Fruit fly (Drosophila melanogaster) whole organism, embryonic: Measurements from ENCODE around the gene lilli.
A peak's percentile ranks its signal among the peaks of the same experiment; 100 is the strongest.

Source experiments
- Abd-B ChIP-seq: fragments of 200-800 bp; sonication (Bioruptor generic); optimal IDR thresholded peaks from 2 replicates; lab custom pipeline; 2018; ENCODE audit warnings: missing biosample characterization, mild to moderate bottlenecking, missing genetic modification characterization, moderate library complexity
- Atf3 ChIP-seq: fragments of 200-800 bp; sonication (Bioruptor generic); optimal IDR thresholded peaks from 3 replicates; lab custom pipeline; 2016; ENCODE audit warnings: missing biosample characterization, missing genetic modification characterization
- CG1024 ChIP-seq: fragments of 200-800 bp; sonication (Bioruptor generic); IDR thresholded peaks from 2 replicates; pipeline ENCODE4 v1.3.6; 2022; ENCODE audit warnings: missing biosample characterization, missing genetic modification characterization
- CG11093 ChIP-seq: fragments of 200-800 bp; sonication (Bioruptor generic); IDR thresholded peaks from 3 replicates; pipeline ENCODE4 v1.3.6; 2022; ENCODE audit warnings: missing biosample characterization, missing genetic modification characterization
- CG14710 ChIP-seq: fragments of 200-800 bp; sonication (Bioruptor generic); optimal IDR thresholded peaks from 3 replicates; lab custom pipeline; 2019; ENCODE audit warnings: missing biosample characterization, mild to moderate bottlenecking, missing genetic modification characterization, moderate library complexity
- CG17186 ChIP-seq: fragments of 200-800 bp; sonication (Bioruptor generic); optimal IDR thresholded peaks from 3 replicates; lab custom pipeline; 2017; ENCODE audit warnings: missing biosample characterization, missing genetic modification reagents, missing genetic modification characterization
- CG18476 ChIP-seq: fragments of 200-800 bp; sonication (Bioruptor generic); optimal IDR thresholded peaks from 2 replicates; lab custom pipeline; 2016; ENCODE audit warnings: missing biosample characterization, mild to moderate bottlenecking, missing genetic modification characterization
- CG31441 ChIP-seq: fragments of 200-800 bp; sonication (Bioruptor generic); IDR thresholded peaks from 2 replicates; pipeline ENCODE4 v1.3.6; 2022; ENCODE audit warnings: missing biosample characterization, missing genetic modification characterization
- CG3281 ChIP-seq: fragments of 200-800 bp; sonication (Bioruptor generic); optimal IDR thresholded peaks from 3 replicates; lab custom pipeline; 2017; ENCODE audit warnings: missing biosample characterization, mild to moderate bottlenecking, missing genetic modification characterization
- CG33557 ChIP-seq: fragments of 200-800 bp; sonication (Bioruptor generic); optimal IDR thresholded peaks from 2 replicates; lab custom pipeline; 2019; ENCODE audit warnings: missing biosample characterization, mild to moderate bottlenecking, missing genetic modification characterization, moderate library complexity
- CG5180 ChIP-seq: fragments of 200-800 bp; sonication (Bioruptor generic); optimal IDR thresholded peaks from 3 replicates; lab custom pipeline; 2017; ENCODE audit warnings: missing biosample characterization, missing genetic modification characterization, mild to moderate bottlenecking, moderate library complexity, missing genetic modification reagents
- CG7357 ChIP-seq: fragments of 200-800 bp; sonication (Bioruptor generic); IDR thresholded peaks from 3 replicates; pipeline ENCODE4 v1.3.6; 2022; ENCODE audit warnings: missing biosample characterization, missing genetic modification characterization
- CG8359 ChIP-seq: fragments of 200-800 bp; sonication (Bioruptor generic); optimal IDR thresholded peaks from 2 replicates; lab custom pipeline; 2017; ENCODE audit warnings: missing biosample characterization, mild to moderate bottlenecking, missing genetic modification characterization, borderline replicate concordance
- CoRest ChIP-seq: fragments of 200-800 bp; sonication (Bioruptor generic); optimal IDR thresholded peaks from 3 replicates; lab custom pipeline; 2018; ENCODE audit warnings: missing biosample characterization, mild to moderate bottlenecking, missing genetic modification characterization, moderate library complexity
- D19A ChIP-seq: fragments of 200-800 bp; optimal IDR thresholded peaks from 3 replicates; lab custom pipeline; 2019; ENCODE audit warnings: missing biosample characterization, mild to moderate bottlenecking, missing genetic modification characterization, moderate library complexity
- Eip74EF ChIP-seq, 2 experiments: fragments of 200-800 bp in 1 of 2; fragments of >200 bp in 1 of 2; sonication (Bioruptor generic) in 1 of 2; optimal IDR thresholded peaks; 2 replicates each; lab custom pipeline; 2017 to 2019; ENCODE audit warnings: missing biosample characterization in 2 of 2, missing genetic modification characterization in 2 of 2, mild to moderate bottlenecking in 1 of 2, moderate library complexity in 1 of 2
- Hr78 ChIP-seq, 2 experiments: fragments of 200-800 bp in 1 of 2; fragments of >200 bp in 1 of 2; sonication (Bioruptor generic) in 1 of 2; optimal IDR thresholded peaks; 2 replicates each; lab custom pipeline; 2017 to 2019; ENCODE audit warnings: missing biosample characterization in 2 of 2, missing genetic modification characterization in 2 of 2, mild to moderate bottlenecking in 1 of 2, moderate library complexity in 1 of 2
- Mad ChIP-seq: fragments of 200-800 bp; sonication (Bioruptor generic); optimal IDR thresholded peaks from 2 replicates; lab custom pipeline; 2016; ENCODE audit warnings: missing biosample characterization, missing genetic modification characterization
- Rfx ChIP-seq: fragments of 200-800 bp; sonication (Bioruptor generic); IDR thresholded peaks from 2 replicates; pipeline ENCODE4 v1.3.6; 2022; ENCODE audit warnings: missing biosample characterization, missing genetic modification characterization
- Sox100B ChIP-seq: fragments of 200-800 bp; sonication (Bioruptor generic); optimal IDR thresholded peaks from 3 replicates; lab custom pipeline; 2018; ENCODE audit warnings: missing biosample characterization, mild to moderate bottlenecking, missing genetic modification characterization
- Sry-β ChIP-seq: fragments of 200-800 bp; sonication (Bioruptor generic); optimal IDR thresholded peaks from 2 replicates; lab custom pipeline; 2018; ENCODE audit warnings: missing biosample characterization, mild to moderate bottlenecking, missing genetic modification characterization, moderate library complexity
- Trl ChIP-seq, 3 experiments: fragments of >200 bp in 2 of 3; fragments of 200-800 bp in 1 of 3; sonication (Bioruptor generic) in 1 of 3; optimal IDR thresholded peaks; 2 replicates in 1 of 3; 3 replicates in 2 of 3; lab custom pipeline; 2016 to 2017; ENCODE audit warnings: missing biosample characterization in 1 of 3, missing genetic modification characterization in 1 of 3
- Vsx1 ChIP-seq: fragments of 200-800 bp; sonication (Bioruptor generic); optimal IDR thresholded peaks from 2 replicates; lab custom pipeline; 2017; ENCODE audit warnings: missing biosample characterization, mild to moderate bottlenecking, missing genetic modification characterization, missing genetic modification reagents
- al ChIP-seq: fragments of 200-800 bp; sonication (Bioruptor generic); IDR thresholded peaks from 2 replicates; pipeline ENCODE4 v1.3.6; 2022; ENCODE audit warnings: missing biosample characterization, missing genetic modification characterization
- ara ChIP-seq: fragments of 200-800 bp; sonication (Bioruptor generic); IDR thresholded peaks from 2 replicates; pipeline ENCODE4 v1.3.6; 2022; ENCODE audit warnings: missing biosample characterization, missing genetic modification characterization
- ato ChIP-seq: fragments of 200-800 bp; sonication (Bioruptor generic); IDR thresholded peaks from 2 replicates; pipeline ENCODE4 v1.3.6; 2022; ENCODE audit warnings: missing biosample characterization, missing genetic modification characterization; ENCODE audit not compliant: partially characterized antibody
- bigmax ChIP-seq: fragments of 200-800 bp; sonication (Bioruptor generic); optimal IDR thresholded peaks from 2 replicates; lab custom pipeline; 2018; ENCODE audit warnings: missing biosample characterization, mild to moderate bottlenecking, missing genetic modification characterization
- bsh ChIP-seq, 2 experiments: fragments of 200-800 bp; sonication (Bioruptor generic); optimal IDR thresholded peaks; 2 replicates each; lab custom pipeline; 2017 to 2018; ENCODE audit warnings: mild to moderate bottlenecking in 2 of 2, missing biosample characterization in 2 of 2, missing genetic modification characterization in 2 of 2, moderate library complexity in 1 of 2
- ci ChIP-seq: fragments of 200-800 bp; sonication (Bioruptor generic); IDR thresholded peaks from 3 replicates; pipeline ENCODE4 v1.3.6; 2022; ENCODE audit warnings: missing biosample characterization, missing genetic modification characterization
- croc ChIP-seq: fragments of 200-800 bp; sonication (Bioruptor generic); conservative IDR thresholded peaks from 3 replicates; pipeline ENCODE4 v1.3.6; 2022; ENCODE audit warnings: missing biosample characterization, missing genetic modification characterization
- dm ChIP-seq: fragments of 200-800 bp; sonication (Bioruptor generic); optimal IDR thresholded peaks from 3 replicates; lab custom pipeline; 2016; ENCODE audit warnings: missing biosample characterization, missing genetic modification characterization
- dmrt11E ChIP-seq: fragments of 200-800 bp; sonication (Bioruptor generic); optimal IDR thresholded peaks from 3 replicates; lab custom pipeline; 2018; ENCODE audit warnings: missing biosample characterization, mild to moderate bottlenecking, missing genetic modification characterization, moderate library complexity
- dmrt99B ChIP-seq: fragments of 200-800 bp; sonication (Bioruptor generic); optimal IDR thresholded peaks from 2 replicates; lab custom pipeline; 2018; ENCODE audit warnings: missing biosample characterization, mild to moderate bottlenecking, missing genetic modification characterization, moderate library complexity
- esg ChIP-seq: fragments of 200-800 bp; sonication (Bioruptor generic); conservative IDR thresholded peaks from 2 replicates; pipeline ENCODE4 v1.3.6; 2022; ENCODE audit warnings: missing biosample characterization, missing genetic modification characterization
- eve ChIP-seq, 2 experiments: fragments of >200 bp; optimal IDR thresholded peaks; 2 replicates each; lab custom pipeline; 2017; ENCODE audit warnings: missing biosample characterization in 2 of 2, missing genetic modification characterization in 2 of 2
- fd3F ChIP-seq: fragments of 200-800 bp; sonication (Bioruptor generic); optimal IDR thresholded peaks from 2 replicates; lab custom pipeline; 2018; ENCODE audit warnings: missing biosample characterization, mild to moderate bottlenecking, missing genetic modification characterization, moderate library complexity
- gce ChIP-seq: fragments of 200-800 bp; sonication (Bioruptor generic); IDR thresholded peaks from 3 replicates; pipeline ENCODE4 v1.3.6; 2022; ENCODE audit warnings: missing biosample characterization, missing genetic modification characterization
- gt ChIP-seq: fragments of 200-800 bp; sonication (Bioruptor generic); IDR thresholded peaks from 2 replicates; pipeline ENCODE4 v1.3.6; 2022; ENCODE audit warnings: missing biosample characterization, missing genetic modification characterization
- ind ChIP-seq: fragments of 200-800 bp; sonication (Bioruptor generic); optimal IDR thresholded peaks from 3 replicates; lab custom pipeline; 2016; ENCODE audit warnings: missing biosample characterization, missing genetic modification characterization
- inv ChIP-seq: fragments of 200-800 bp; sonication (Bioruptor generic); IDR thresholded peaks from 2 replicates; pipeline ENCODE4 v1.3.6; 2022; ENCODE audit warnings: missing biosample characterization, missing genetic modification characterization; ENCODE audit not compliant: partially characterized antibody
- lov ChIP-seq, 2 experiments: fragments of 200-800 bp in 1 of 2; fragments of >200 bp in 1 of 2; sonication (Bioruptor generic) in 1 of 2; IDR thresholded peaks in 1 of 2; optimal IDR thresholded peaks in 1 of 2; 2 replicates in 1 of 2; 3 replicates in 1 of 2; pipeline versions ENCODE4 v1.3.6 to Lab custom; 2017 to 2022; ENCODE audit warnings: missing biosample characterization in 1 of 2, missing genetic modification characterization in 1 of 2
- nerfin-1 ChIP-seq: fragments of 200-800 bp; sonication (Bioruptor generic); optimal IDR thresholded peaks from 3 replicates; lab custom pipeline; 2019; ENCODE audit warnings: missing biosample characterization, mild to moderate bottlenecking, missing genetic modification characterization, moderate library complexity
- org-1 ChIP-seq: fragments of 200-800 bp; sonication (Bioruptor generic); optimal IDR thresholded peaks from 2 replicates; lab custom pipeline; 2017; ENCODE audit warnings: missing biosample characterization, missing genetic modification characterization
- pfk ChIP-seq: fragments of 200-800 bp; sonication (Bioruptor generic); optimal IDR thresholded peaks from 2 replicates; lab custom pipeline; 2018; ENCODE audit warnings: missing biosample characterization, mild to moderate bottlenecking, missing genetic modification characterization, moderate library complexity
- pum ChIP-seq: fragments of 200-800 bp; sonication (Bioruptor generic); optimal IDR thresholded peaks from 2 replicates; lab custom pipeline; 2016; ENCODE audit warnings: missing biosample characterization, missing genetic modification characterization
- sisA ChIP-seq: fragments of 200-800 bp; sonication (Bioruptor generic); IDR thresholded peaks from 2 replicates; pipeline ENCODE4 v1.3.6; 2022; ENCODE audit warnings: missing biosample characterization, missing genetic modification characterization
- unpg ChIP-seq: fragments of 200-800 bp; sonication (Bioruptor generic); optimal IDR thresholded peaks from 3 replicates; lab custom pipeline; 2018; ENCODE audit warnings: missing biosample characterization, mild to moderate bottlenecking, missing genetic modification characterization, moderate library complexity

lilli gene

DNA sequence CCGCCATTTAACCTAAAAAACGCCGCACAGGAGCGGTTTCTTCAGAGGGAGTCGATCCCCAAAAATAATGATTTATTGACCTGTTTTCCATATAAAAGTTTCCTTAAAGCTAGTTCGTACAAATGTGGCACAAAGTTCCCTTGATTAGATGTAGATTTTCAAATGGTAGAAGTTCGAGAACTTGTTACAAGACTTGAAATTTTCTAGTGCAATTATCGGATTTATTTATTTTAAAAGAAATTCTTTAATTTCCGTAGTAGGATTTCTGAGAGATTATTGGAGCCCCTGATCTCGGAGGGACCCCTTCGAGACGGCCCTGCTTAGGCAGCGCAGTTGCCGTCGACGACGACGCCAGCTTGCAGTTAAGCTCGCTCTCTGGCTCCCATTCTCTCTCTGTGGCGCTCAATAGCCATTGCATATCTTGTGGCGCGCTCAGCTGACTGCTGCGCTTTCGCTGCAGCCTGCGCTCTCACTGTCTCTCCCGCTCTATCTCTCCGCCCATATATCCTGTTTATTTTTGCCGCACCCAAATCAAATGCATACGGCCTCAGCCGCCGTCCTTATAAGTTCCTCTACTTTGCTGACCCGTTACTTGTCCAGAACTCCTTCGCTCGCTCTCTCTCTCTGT lies 71.9 kb downstream of the lilli start (continued):
- TF ChIP-seq dmrt99B (tag; lab: Kevin White, UChicago) = peak; percentile 78
- no peak for TF ChIP-seq Sox100B (GFP tag; lab: Kevin White, UChicago)
- peak; percentile 67 for TF ChIP-seq sisA
- TF ChIP-seq CG5180 (GFP tag; lab: Kevin White, UChicago) = peak; percentile 22
- peak; percentile 55 for TF ChIP-seq D19A
- peak; percentile 53 for TF ChIP-seq CG14710
- peak; percentile 24 for TF ChIP-seq org-1 (GFP tag; lab: Kevin White, UChicago)
- TF ChIP-seq CG11093 (GFP tag; lab: Robert Waterston, UW) = 0 out of 3 replicates have a peak, but pooled peaks have one; percentile 19
- peak in 1 of 2 experiments; percentile 26 for TF ChIP-seq Hr78 (GFP tag; optimal IDR thresholded peaks at IDR 0.05; lab: Kevin White, UChicago)
- no peak for TF ChIP-seq CG1024 (GFP tag; lab: Robert Waterston, UW)
- TF ChIP-seq al (GFP tag; lab: Robert Waterston, UW) = 0 out of 2 replicates have a peak, but pooled peaks have one; percentile 7
- peak; percentile 1 for TF ChIP-seq Atf3
- no peak for TF ChIP-seq inv (GFP tag; lab: Robert Waterston, UW)
- peak; percentile 31 for TF ChIP-seq CG18476 (GFP tag; lab: Kevin White, UChicago)
- peak; percentile 38 for TF ChIP-seq dmrt11E (tag; lab: Kevin White, UChicago)
- peak; percentile 42 for TF ChIP-seq nerfin-1 (tag; lab: Kevin White, UChicago)
- peak; percentile 43; the same call in 1 of the 2 replicates for TF ChIP-seq ara (GFP tag; lab: Robert Waterston, UW)
- TF ChIP-seq eve (GFP tag; optimal IDR thresholded peaks at IDR 0.05; lab: Kevin White, UChicago) = no peak
- TF ChIP-seq croc (GFP tag; lab: Robert Waterston, UW) = peak; percentile 68
- TF ChIP-seq CG31441 = peak; percentile 71
- peak; percentile 47 for TF ChIP-seq esg (GFP tag; lab: Robert Waterston, UW)
- peak; percentile 10 to 59 for TF ChIP-seq Trl (optimal IDR thresholded peaks at IDR 0.05; lab: Kevin White, UChicago)
- no peak for TF ChIP-seq Trl (GFP tag; optimal IDR thresholded peaks at IDR 0.05; lab: Kevin White, UChicago)
- TF ChIP-seq Vsx1 (GFP tag; lab: Kevin White, UChicago) = no peak
- no peak for TF ChIP-seq bigmax (GFP tag; lab: Kevin White, UChicago)
- TF ChIP-seq CG7357 (GFP tag; lab: Robert Waterston, UW) = peak; percentile 28; the same call in 1 of the 3 replicates
- TF ChIP-seq lov (optimal IDR thresholded peaks at IDR 0.05; lab: Kevin White, UChicago) = no peak
- no peak for TF ChIP-seq lov (GFP tag; IDR thresholded peaks at IDR 0.05; lab: Robert Waterston, UW)
- peak; percentile 46; the same call in 1 of the 3 replicates for TF ChIP-seq ci (GFP tag; lab: Robert Waterston, UW)
- peak; percentile 63 for TF ChIP-seq CoRest (tag; lab: Kevin White, UChicago)
- TF ChIP-seq CG3281 (GFP tag; lab: Kevin White, UChicago) = no peak
- peak in 1 of 2 experiments; percentile 36 for TF ChIP-seq Eip74EF (GFP tag; optimal IDR thresholded peaks at IDR 0.05; lab: Kevin White, UChicago)
- no peak for TF ChIP-seq CG17186
- TF ChIP-seq ind (GFP tag; lab: Kevin White, UChicago) = peak; percentile 47
- TF ChIP-seq Rfx = peak; percentile 13; the same call in 1 of the 2 replicates
- peak; percentile 11 for TF ChIP-seq CG8359 (GFP tag; lab: Kevin White, UChicago)
- no peak for TF ChIP-seq dm (GFP tag; lab: Kevin White, UChicago)
- TF ChIP-seq CG33557 = peak; percentile 20
- peak; percentile 80 for TF ChIP-seq Abd-B (GFP tag; lab: Kevin White, UChicago)
- peak; percentile 48 for TF ChIP-seq pum (GFP tag; lab: Kevin White, UChicago)
- no peak for TF ChIP-seq pfk
- no peak for TF ChIP-seq unpg (GFP tag; lab: Kevin White, UChicago)
- no peak for TF ChIP-seq Sry-β
- peak; percentile 64 to 76 for TF ChIP-seq bsh (GFP tag; optimal IDR thresholded peaks at IDR 0.05; lab: Kevin White, UChicago)
- no peak for TF ChIP-seq gce (GFP tag; lab: Robert Waterston, UW)
- TF ChIP-seq fd3F = no peak
- TF ChIP-seq gt (GFP tag; lab: Robert Waterston, UW) = 0 out of 2 replicates have a peak, but pooled peaks have one; percentile 52
- peak; percentile 30 for TF ChIP-seq Mad
- TF ChIP-seq ato (GFP tag; lab: Robert Waterston, UW) = no peak
